Worm (Caenorhabditis elegans): Measurements from ENCODE around the gene col-162.

The col-162 gene

ce11 chrV:13455448-13455847, 13.7 kb downstream of the col-162 start, which contains the start of gene lurp-3:
Gene lurp-3 (plus strand): TSS chrV:13455748.
- TF ChIP-seq ceh-43 (GFP tag; optimal IDR thresholded peaks at IDR 0.05) = no peak
- no peak for TF ChIP-seq nhr-76 (tag; optimal IDR thresholded peaks at IDR 0.05)
- no peak for TF ChIP-seq unc-120 (tag; optimal IDR thresholded peaks at IDR 0.05; ENCODE audit: poor library complexity, severe bottlenecking)
- no peak for TF ChIP-seq M03D4.4 (tag; optimal IDR thresholded peaks at IDR 0.05)
- no peak for TF ChIP-seq lsy-2 (tag; optimal IDR thresholded peaks at IDR 0.05)
- no peak for TF ChIP-seq sem-2 (GFP tag; optimal IDR thresholded peaks at IDR 0.05)
- TF ChIP-seq ceh-39 (tag; optimal IDR thresholded peaks at IDR 0.05) = no peak

ce11 chrV:13457858-13458257, 16.1 kb downstream of the col-162 start, which contains the start of gene F25H9.2:
Gene F25H9.2 (plus strand): TSS chrV:13458083.
- TF ChIP-seq ces-1 (GFP tag; optimal IDR thresholded peaks at IDR 0.05) (peak; percentile 29), mep-1 (tag; optimal IDR thresholded peaks at IDR 0.05) (peak; percentile 48), pha-4 (tag; optimal IDR thresholded peaks at IDR 0.05) (peak; percentile 11), flh-1 (GFP tag; optimal IDR thresholded peaks at IDR 0.05) (no peak)

ce11 chrV:13459323-13459722, 17.6 kb downstream of the col-162 start, which contains the start of gene bath-39:
Gene bath-39 (plus strand): TSS chrV:13459459.
- peak; percentile 84 for TF ChIP-seq ces-1 (GFP tag; optimal IDR thresholded peaks at IDR 0.05)
- TF ChIP-seq mep-1 (tag; optimal IDR thresholded peaks at IDR 0.05) = peak; percentile 45
- TF ChIP-seq tbx-8 (GFP tag; optimal IDR thresholded peaks at IDR 0.05) = no peak
- peak; percentile 22 for TF ChIP-seq lsy-2 (tag; optimal IDR thresholded peaks at IDR 0.05)
- no peak for TF ChIP-seq sptf-1 (tag; optimal IDR thresholded peaks at IDR 0.05)

- TF ChIP-seq hlh-1 (tag; optimal IDR thresholded peaks at IDR 0.05) = no peak
- no peak for TF ChIP-seq tbx-8 (GFP tag; optimal IDR thresholded peaks at IDR 0.05)
- TF ChIP-seq zip-8 (tag; optimal IDR thresholded peaks at IDR 0.05) = no peak
- no peak for TF ChIP-seq drap-1 (GFP tag; optimal IDR thresholded peaks at IDR 0.05)
- TF ChIP-seq M03D4.4 (tag; optimal IDR thresholded peaks at IDR 0.05) = no peak
- no peak for TF ChIP-seq unc-120 (tag; optimal IDR thresholded peaks at IDR 0.05; ENCODE audit: poor library complexity, severe bottlenecking)
- TF ChIP-seq lin-32 (GFP tag; optimal IDR thresholded peaks at IDR 0.05) = no peak
- TF ChIP-seq blmp-1 (tag; optimal IDR thresholded peaks at IDR 0.05) = no peak
- TF ChIP-seq nhr-76 (tag; optimal IDR thresholded peaks at IDR 0.05) = no peak
- peak; percentile 4 for TF ChIP-seq mep-1 (tag; optimal IDR thresholded peaks at IDR 0.05)
- no peak for TF ChIP-seq unc-39 (tag; optimal IDR thresholded peaks at IDR 0.05)
- no peak for TF ChIP-seq bed-3 (GFP tag; optimal IDR thresholded peaks at IDR 0.05)
- TF ChIP-seq flh-1 (GFP tag; optimal IDR thresholded peaks at IDR 0.05) = no peak
- TF ChIP-seq nhr-12 (tag; optimal IDR thresholded peaks at IDR 0.05) = no peak
- no peak for TF ChIP-seq snpc-4 (tag; optimal IDR thresholded peaks at IDR 0.05)
- no peak for TF ChIP-seq ces-1 (GFP tag; optimal IDR thresholded peaks at IDR 0.05)
- no peak for TF ChIP-seq lin-13 (tag; optimal IDR thresholded peaks at IDR 0.05)
- no peak for TF ChIP-seq elt-1 (tag; optimal IDR thresholded peaks at IDR 0.05; ENCODE audit: borderline replicate concordance, insufficient read depth)
- no peak for TF ChIP-seq nhr-28 (tag; optimal IDR thresholded peaks at IDR 0.05)
- TF ChIP-seq ceh-43 (GFP tag; optimal IDR thresholded peaks at IDR 0.05) = no peak
- no peak for TF ChIP-seq pha-4 (tag; optimal IDR thresholded peaks at IDR 0.05)
- no peak for TF ChIP-seq sptf-1 (tag; optimal IDR thresholded peaks at IDR 0.05)
- TF ChIP-seq unc-62 (GFP tag; optimal IDR thresholded peaks at IDR 0.05) = no peak
- peak; percentile 56 for TF ChIP-seq elt-3 (tag; optimal IDR thresholded peaks at IDR 0.05)
- TF ChIP-seq cnd-1 (tag; optimal IDR thresholded peaks at IDR 0.05) = no peak
- TF ChIP-seq nhr-237 (tag; optimal IDR thresholded peaks at IDR 0.05) = peak; percentile 49
These were observed 21.2 kb downstream of the col-162 start, which contains the start of gene frm-10 for ce11 chrV:13462974-13463373. Gene frm-10 (plus strand): TSS chrV:13463207.

DNA sequence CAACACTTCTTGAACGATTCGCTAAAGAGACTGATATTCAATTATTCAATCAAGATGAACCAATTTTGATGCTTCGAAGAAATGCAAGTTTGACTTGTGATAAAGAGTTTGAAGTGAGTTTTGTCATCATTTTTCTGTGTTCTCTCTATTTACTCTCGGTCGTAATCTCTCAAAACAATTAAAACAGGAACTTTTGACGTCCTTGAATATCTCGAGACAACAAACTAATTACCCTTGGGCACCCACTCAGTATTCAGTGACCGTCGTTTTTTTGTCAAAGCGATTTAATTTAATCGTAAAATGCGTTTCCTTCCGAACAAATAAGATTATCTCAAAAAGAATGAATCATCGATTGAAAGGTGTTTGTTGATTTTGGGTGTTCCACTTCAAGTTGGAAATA, 22.4 kb downstream of the col-162 start:
- TF ChIP-seq zip-8 (tag; optimal IDR thresholded peaks at IDR 0.05) = no peak
- TF ChIP-seq ces-1 (GFP tag; optimal IDR thresholded peaks at IDR 0.05) = peak; percentile 16

ce11 chrV:13468190-13468765, 26.5 kb downstream of the col-162 start, which contains the start of the genes F25H9.6 and F25H9.7:
Gene F25H9.6 (minus strand): TSS chrV:13468361.
Gene F25H9.7 (plus strand): TSS chrV:13468376.
- TF ChIP-seq ces-1 (GFP tag; optimal IDR thresholded peaks at IDR 0.05) (peak; percentile 49), ztf-11 (tag; optimal IDR thresholded peaks at IDR 0.05) (no peak), lin-13 (tag; optimal IDR thresholded peaks at IDR 0.05) (peak; percentile 33), mep-1 (tag; optimal IDR thresholded peaks at IDR 0.05) (peak; percentile 52), cnd-1 (tag; optimal IDR thresholded peaks at IDR 0.05) (peak; percentile 55), ceh-83 (GFP tag; optimal IDR thresholded peaks at IDR 0.05) (no peak), sptf-1 (tag; optimal IDR thresholded peaks at IDR 0.05) (peak; percentile 78), drap-1 (GFP tag; optimal IDR thresholded peaks at IDR 0.05) (peak; percentile 30)

Measured in whole organism, mixed stage, embryonic.